Worm (Caenorhabditis elegans) whole organism, L4 larva: ENCODE results near the gene M79.2.

Experiments
- D1046.2 ChIP-seq: fragments of 200-800 bp; sonication (Bioruptor generic); IDR thresholded peaks from 2 replicates; pipeline ENCODE4 v1.3.6; 2022; ENCODE audit warnings: missing genetic modification characterization, missing compliant biosample characterization
- F37D6.2 ChIP-seq: sonication (generic microtip); optimal IDR thresholded peaks from 2 replicates; lab custom pipeline; 2016; ENCODE audit warnings: mild to moderate bottlenecking, missing genetic modification characterization, missing compliant biosample characterization
- F44E2.7 ChIP-seq: fragments of 200-800 bp; sonication (Bioruptor generic); IDR thresholded peaks from 2 replicates; pipeline ENCODE4 v2.1.2; 2022; ENCODE audit warnings: missing genetic modification characterization, missing compliant biosample characterization
- T26A8.4 ChIP-seq: fragments of 200-800 bp; sonication (Bioruptor generic); IDR thresholded peaks from 2 replicates; pipeline ENCODE4 v1.3.6; 2022; ENCODE audit warnings: missing genetic modification characterization, missing compliant biosample characterization
- aha-1 ChIP-seq: fragments of 150-350 bp; peaks from one replicate; lab custom pipeline; 2014; ENCODE audit warnings: missing biosample characterization, missing genetic modification characterization
- ceh-32 ChIP-seq: sonication (generic microtip); optimal IDR thresholded peaks from 2 replicates; lab custom pipeline; 2016; ENCODE audit warnings: mild to moderate bottlenecking, missing genetic modification characterization, missing compliant biosample characterization; ENCODE audit not compliant: poor library complexity
- ceh-82 ChIP-seq: sonication (generic microtip); optimal IDR thresholded peaks from 2 replicates; lab custom pipeline; 2017; ENCODE audit warnings: missing biosample characterization, missing genetic modification characterization
- ces-1 ChIP-seq: fragments of 150-350 bp; sonication (generic microtip); optimal IDR thresholded peaks from 4 replicates; lab custom pipeline; 2014; ENCODE audit warnings: missing biosample characterization, missing genetic modification reagents, missing genetic modification characterization
- ctbp-1 ChIP-seq: fragments of 200-800 bp; sonication (Bioruptor generic); IDR thresholded peaks from 2 replicates; pipeline ENCODE4 v1.3.6; 2022; ENCODE audit warnings: missing genetic modification reagents, missing genetic modification characterization, missing compliant biosample characterization
- daf-19 ChIP-seq: fragments of 200-800 bp; sonication (Bioruptor generic); conservative IDR thresholded peaks from 2 replicates; pipeline ENCODE4 v1.3.6; 2022; ENCODE audit warnings: missing genetic modification characterization, missing compliant biosample characterization
- daf-8 ChIP-seq: fragments of 200-800 bp; sonication (Bioruptor generic); IDR thresholded peaks from 2 replicates; pipeline ENCODE4 v1.3.6; 2022; ENCODE audit warnings: missing genetic modification characterization, missing compliant biosample characterization
- dmd-9 ChIP-seq: fragments of 200-800 bp; sonication (Bioruptor generic); IDR thresholded peaks from 2 replicates; pipeline ENCODE4 v1.3.6; 2022; ENCODE audit warnings: missing genetic modification reagents, missing genetic modification characterization, missing compliant biosample characterization
- dpl-1 ChIP-seq: fragments of 150-350 bp; optimal IDR thresholded peaks from 2 replicates; lab custom pipeline; 2014; ENCODE audit warnings: missing biosample characterization, missing genetic modification reagents, missing genetic modification characterization
- egl-43 ChIP-seq: fragments of 200-800 bp; sonication (Bioruptor generic); IDR thresholded peaks from 2 replicates; pipeline ENCODE4 v1.3.6; 2022; ENCODE audit warnings: missing genetic modification reagents, missing genetic modification characterization, missing compliant biosample characterization
- fkh-10 ChIP-seq: fragments of 150-350 bp; optimal IDR thresholded peaks from 2 replicates; lab custom pipeline; 2014; ENCODE audit warnings: missing biosample characterization, missing genetic modification reagents, missing genetic modification characterization
- fos-1 ChIP-seq: fragments of 150-350 bp; optimal IDR thresholded peaks from 2 replicates; lab custom pipeline; 2014; ENCODE audit warnings: missing biosample characterization, missing genetic modification characterization
- hlh-11 ChIP-seq: fragments of 200-800 bp; sonication (Bioruptor generic); optimal IDR thresholded peaks from 2 replicates; lab custom pipeline; 2018; ENCODE audit warnings: mild to moderate bottlenecking, missing genetic modification characterization, missing compliant biosample characterization
- hlh-30 ChIP-seq: sonication (generic microtip); optimal IDR thresholded peaks from 2 replicates; lab custom pipeline; 2017; ENCODE audit warnings: antibody characterized with exemption, mild to moderate bottlenecking, missing genetic modification characterization, missing compliant biosample characterization; ENCODE audit not compliant: insufficient read depth
- hmg-1.1 ChIP-seq: fragments of 200-800 bp; sonication (Bioruptor generic); IDR thresholded peaks from 2 replicates; pipeline ENCODE4 v1.3.6; 2022; ENCODE audit warnings: missing genetic modification reagents, missing genetic modification characterization, missing compliant biosample characterization
- lim-7 ChIP-seq: fragments of 200-800 bp; sonication (Bioruptor generic); IDR thresholded peaks from 2 replicates; pipeline ENCODE4 v1.3.6; 2022; ENCODE audit warnings: missing genetic modification characterization, missing compliant biosample characterization
- lin-1 ChIP-seq: fragments of 200-800 bp; sonication (Bioruptor generic); IDR thresholded peaks from 2 replicates; pipeline ENCODE4 v1.3.6; 2022; ENCODE audit warnings: missing genetic modification reagents, missing genetic modification characterization, missing compliant biosample characterization
- lin-15B ChIP-seq: fragments of 150-350 bp; sonication (generic microtip); optimal IDR thresholded peaks from 3 replicates; lab custom pipeline; 2014; ENCODE audit warnings: missing biosample characterization, missing genetic modification characterization
- lin-29 ChIP-seq: fragments of 200-800 bp; sonication (Bioruptor generic); IDR thresholded peaks from 2 replicates; pipeline ENCODE4 v1.3.6; 2022; ENCODE audit warnings: missing genetic modification reagents, missing genetic modification characterization, missing compliant biosample characterization
- lsy-2 ChIP-seq, 2 experiments: fragments of 150-350 bp in 1 of 2; sonication (generic microtip) in 1 of 2; optimal IDR thresholded peaks; 2 replicates each; lab custom pipeline; 2014 to 2017; ENCODE audit warnings: missing biosample characterization in 2 of 2, missing genetic modification characterization in 2 of 2
- mdt-29 ChIP-seq: fragments of 200-800 bp; sonication (Bioruptor generic); IDR thresholded peaks from 2 replicates; pipeline ENCODE4 v1.3.6; 2022; ENCODE audit warnings: missing genetic modification reagents, missing genetic modification characterization, missing compliant biosample characterization
- mep-1 ChIP-seq: fragments of 150-350 bp; sonication (generic microtip); optimal IDR thresholded peaks from 3 replicates; lab custom pipeline; 2014; ENCODE audit warnings: missing biosample characterization, missing genetic modification characterization
- mes-2 ChIP-seq: sonication (generic microtip); optimal IDR thresholded peaks from 2 replicates; lab custom pipeline; 2016; ENCODE audit warnings: missing genotype, mild to moderate bottlenecking, missing genetic modification characterization, missing compliant biosample characterization; ENCODE audit not compliant: poor library complexity, severe bottlenecking
- nhr-10 ChIP-seq: fragments of 150-350 bp; optimal IDR thresholded peaks from 2 replicates; lab custom pipeline; 2014; ENCODE audit warnings: missing biosample characterization, missing genetic modification characterization
- nhr-102 ChIP-seq: sonication (generic microtip); optimal IDR thresholded peaks from 2 replicates; lab custom pipeline; 2016; ENCODE audit warnings: mild to moderate bottlenecking, missing genetic modification characterization, moderate library complexity, missing compliant biosample characterization
- nhr-111 ChIP-seq: fragments of 200-800 bp; sonication (Bioruptor generic); optimal IDR thresholded peaks from 2 replicates; lab custom pipeline; 2018; ENCODE audit warnings: mild to moderate bottlenecking, missing genetic modification characterization, missing compliant biosample characterization
- nhr-28 ChIP-seq: fragments of 150-350 bp; optimal IDR thresholded peaks from 2 replicates; lab custom pipeline; 2014; ENCODE audit warnings: missing biosample characterization, missing genetic modification characterization
- pha-4 ChIP-seq, 2 experiments: fragments of 150-350 bp in 1 of 2; fragments of 200-800 bp in 1 of 2; sonication (Bioruptor generic) in 1 of 2; IDR thresholded peaks in 1 of 2; optimal IDR thresholded peaks in 1 of 2; 2 replicates each; pipeline versions ENCODE4 v1.3.6 to Lab custom; 2014 to 2022; ENCODE audit warnings: missing genetic modification characterization in 2 of 2, missing genetic modification reagents in 2 of 2, missing biosample characterization in 1 of 2, missing compliant biosample characterization in 1 of 2
- pqm-1 ChIP-seq: sonication (generic microtip); optimal IDR thresholded peaks from 2 replicates; lab custom pipeline; 2017; ENCODE audit warnings: missing biosample characterization, missing genetic modification characterization
- rbr-2 ChIP-seq: sonication (generic microtip); optimal IDR thresholded peaks from 2 replicates; lab custom pipeline; 2016; ENCODE audit warnings: missing genotype, missing genetic modification characterization, missing compliant biosample characterization
- saeg-2 ChIP-seq: fragments of 200-800 bp; sonication (Bioruptor generic); IDR thresholded peaks from 2 replicates; pipeline ENCODE4 v1.3.6; 2022; ENCODE audit warnings: missing genetic modification reagents, missing genetic modification characterization, missing compliant biosample characterization
- tag-97 ChIP-seq: fragments of 200-800 bp; sonication (Bioruptor generic); IDR thresholded peaks from 2 replicates; pipeline ENCODE4 v1.3.6; 2022; ENCODE audit warnings: missing genetic modification characterization, missing compliant biosample characterization
- tra-1 ChIP-seq: fragments of 200-800 bp; sonication (Bioruptor generic); IDR thresholded peaks from 2 replicates; pipeline ENCODE4 v1.3.6; 2022; ENCODE audit warnings: missing genetic modification reagents, missing genetic modification characterization, missing compliant biosample characterization
- unc-62 ChIP-seq, 3 experiments: fragments of 150-350 bp in 1 of 3; sonication (generic microtip); optimal IDR thresholded peaks in 2 of 3; peaks in 1 of 3; 1 replicate in 1 of 3; 2 replicates in 2 of 3; lab custom pipeline; 2014 to 2017; ENCODE audit warnings: missing biosample characterization in 3 of 3, missing genetic modification characterization in 3 of 3, missing genetic modification reagents in 3 of 3, missing genotype in 1 of 3
- vab-7 ChIP-seq: fragments of 200-800 bp; sonication (Bioruptor generic); IDR thresholded peaks from 2 replicates; pipeline ENCODE4 v1.3.6; 2022; ENCODE audit warnings: missing genetic modification reagents, missing genetic modification characterization, missing compliant biosample characterization
- zfp-2 ChIP-seq: sonication (generic microtip); optimal IDR thresholded peaks from 2 replicates; lab custom pipeline; 2016; ENCODE audit warnings: mild to moderate bottlenecking, missing genetic modification characterization, missing compliant biosample characterization

Gene M79.2

DNA sequence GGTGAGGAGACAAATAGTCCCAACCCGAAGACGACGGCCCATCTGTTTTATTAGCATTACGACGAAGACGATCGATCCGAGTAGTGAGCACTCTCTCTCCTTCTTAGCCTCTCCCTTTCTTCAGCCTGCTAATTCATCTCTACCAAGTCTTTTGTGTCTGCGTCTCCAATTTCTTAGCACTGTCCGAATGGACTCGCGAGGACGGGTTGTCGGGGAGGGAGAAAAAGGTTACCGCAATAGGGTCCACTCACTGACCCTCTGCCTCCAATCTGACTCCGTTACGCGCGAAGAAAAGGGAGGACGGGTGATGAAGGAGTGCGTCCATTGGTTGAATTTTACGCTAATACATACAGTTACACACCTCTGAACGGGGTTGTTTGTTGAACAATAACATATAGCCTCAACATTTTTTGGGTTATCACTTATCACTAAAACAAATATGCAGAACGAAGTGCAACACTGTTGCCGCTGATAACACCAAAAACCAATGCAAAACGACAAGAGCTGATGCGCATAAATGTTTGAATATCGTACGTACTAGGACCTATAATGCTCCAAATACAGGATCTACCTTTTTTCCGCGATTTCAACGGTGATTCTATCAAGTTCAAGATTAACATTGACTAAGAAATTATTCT is 30.9 kb downstream of the M79.2 start:
- TF ChIP-seq pha-4 (GFP tag; IDR thresholded peaks at IDR 0.05; lab: Robert Waterston, UW) (no peak), pha-4 (tag; optimal IDR thresholded peaks at IDR 0.05; lab: Kevin White, UChicago) (no peak), rbr-2 (tag; lab: Kevin White, UChicago) (peak; percentile 10), F37D6.2 (no peak), zfp-2 (tag; lab: Kevin White, UChicago) (no peak), hmg-1.1 (GFP tag; lab: Robert Waterston, UW) (0 out of 2 replicates have a peak, but pooled peaks have one; percentile 23), fkh-10 (GFP tag; lab: Kevin White, UChicago) (no peak), mes-2 (peak; percentile 30), T26A8.4 (GFP tag; lab: Robert Waterston, UW) (no peak), lsy-2 (tag; optimal IDR thresholded peaks at IDR 0.05; lab: Kevin White, UChicago) (peak in 1 of 2 experiments; percentile 41), hlh-11 (tag; lab: Kevin White, UChicago) (peak; percentile 33), lim-7 (GFP tag; lab: Robert Waterston, UW) (no peak), vab-7 (0 out of 2 replicates have a peak, but pooled peaks have one; percentile 32), nhr-28 (tag; lab: Kevin White, UChicago) (peak; percentile 15), ceh-82 (tag; lab: Kevin White, UChicago) (no peak), pqm-1 (tag; lab: Kevin White, UChicago) (peak; percentile 47), mep-1 (tag; lab: Kevin White, UChicago) (peak; percentile 58)

DNA sequence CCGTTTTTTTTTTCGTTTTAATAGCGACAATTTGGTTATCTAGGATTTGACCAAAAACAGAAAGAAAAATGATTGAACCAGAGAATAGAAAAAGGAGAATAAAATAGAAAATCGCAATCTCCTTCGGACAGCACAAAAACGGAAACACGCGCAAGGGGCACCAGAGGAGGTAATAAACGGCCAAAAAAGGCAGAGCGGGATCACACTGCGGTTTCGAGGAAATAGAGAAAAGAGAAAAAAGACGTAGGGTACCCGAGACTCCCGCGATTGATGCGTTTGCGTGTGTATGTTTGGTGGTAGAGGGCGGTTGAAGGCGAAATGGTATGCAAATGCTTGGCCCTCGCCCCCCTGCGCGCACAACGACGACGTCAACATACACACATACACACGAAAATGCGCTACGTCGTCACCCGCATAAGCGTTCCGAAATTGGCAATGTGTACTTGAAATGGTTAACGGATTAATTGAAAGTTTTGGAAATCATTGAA is 32.1 kb downstream of the M79.2 start:
- TF ChIP-seq aha-1 (tag; lab: Kevin White, UChicago): peak; percentile 13
- no peak for TF ChIP-seq vab-7
- TF ChIP-seq pqm-1 (tag; lab: Kevin White, UChicago): no peak
- no peak for TF ChIP-seq fos-1 (tag; lab: Kevin White, UChicago)
- TF ChIP-seq, all 104 proteins: peak for 1

DNA sequence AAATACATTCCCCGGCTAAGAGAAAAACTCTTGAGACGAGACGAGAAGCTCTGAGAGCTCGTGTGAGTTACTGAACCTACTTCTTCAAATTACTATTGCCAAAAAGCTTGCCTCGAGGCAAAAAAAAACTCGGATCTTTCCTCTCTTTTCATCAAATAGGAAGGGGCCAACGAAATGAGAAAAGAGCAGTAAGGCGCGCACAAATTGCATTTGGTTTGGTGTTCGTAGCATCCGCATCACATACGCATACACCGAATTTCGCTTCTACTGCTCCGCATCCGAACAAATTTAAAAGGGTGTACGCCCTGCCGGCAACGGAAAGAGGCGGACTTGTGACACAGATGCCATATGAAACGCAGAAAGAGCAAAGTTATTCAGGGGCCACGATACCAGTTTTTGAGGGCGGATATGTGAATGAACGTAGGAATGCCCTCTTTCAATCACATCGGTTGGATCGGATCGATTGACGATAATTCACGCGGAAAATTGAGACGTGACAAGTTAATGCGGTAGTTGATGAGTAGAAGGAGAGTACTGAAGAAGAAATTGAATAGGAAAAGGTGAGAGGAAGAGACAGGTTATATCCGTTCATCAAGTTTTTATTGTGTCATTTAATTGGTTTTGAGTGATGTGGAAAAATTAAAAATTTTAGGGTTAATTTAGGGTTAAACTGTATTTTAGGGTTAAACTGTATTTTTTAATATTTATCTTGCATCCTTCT is 33.7 kb downstream of the M79.2 start:
- TF ChIP-seq fkh-10 (GFP tag; lab: Kevin White, UChicago) (peak; percentile 50), ces-1 (peak; percentile 44), hlh-30 (tag; lab: Kevin White, UChicago) (peak; percentile 17), ctbp-1 (GFP tag; lab: Robert Waterston, UW) (peak; percentile 53; the same call in 1 of the 2 replicates), dmd-9 (GFP tag; lab: Robert Waterston, UW) (no peak), unc-62 (GFP tag; optimal IDR thresholded peaks at IDR 0.05 in 1 of 2; lab: Kevin White, UChicago) (peak in 1 of 2 experiments; percentile 60), unc-62 (tag; optimal IDR thresholded peaks at IDR 0.05; lab: Kevin White, UChicago) (no peak)

- TF ChIP-seq lin-1 (GFP tag; lab: Robert Waterston, UW) (no peak), nhr-28 (tag; lab: Kevin White, UChicago) (no peak), mdt-29 (GFP tag; lab: Robert Waterston, UW) (no peak), lin-29 (GFP tag; lab: Robert Waterston, UW) (no peak), daf-19 (GFP tag; lab: Robert Waterston, UW) (no peak), saeg-2 (GFP tag; lab: Robert Waterston, UW) (no peak), daf-8 (GFP tag; lab: Robert Waterston, UW) (no peak), unc-62 (GFP tag; optimal IDR thresholded peaks at IDR 0.05 in 1 of 2; lab: Kevin White, UChicago) (peak in 1 of 2 experiments; percentile 81), unc-62 (tag; optimal IDR thresholded peaks at IDR 0.05; lab: Kevin White, UChicago) (no peak), ceh-32 (no peak), hlh-30 (tag; lab: Kevin White, UChicago) (peak; percentile 44), dpl-1 (GFP tag; lab: Kevin White, UChicago) (no peak), lim-7 (GFP tag; lab: Robert Waterston, UW) (no peak), aha-1 (tag; lab: Kevin White, UChicago) (peak; percentile 93), nhr-111 (no peak), egl-43 (GFP tag; lab: Robert Waterston, UW) (no peak), F44E2.7 (GFP tag; lab: Robert Waterston, UW) (no peak), nhr-102 (tag; lab: Kevin White, UChicago) (no peak), D1046.2 (GFP tag; lab: Robert Waterston, UW) (no peak), nhr-10 (tag; lab: Kevin White, UChicago) (no peak), tag-97 (0 out of 2 replicates have a peak, but pooled peaks have one; percentile 48), tra-1 (GFP tag; lab: Robert Waterston, UW) (no peak), fkh-10 (GFP tag; lab: Kevin White, UChicago) (peak; percentile 3), lin-15B (tag; lab: Kevin White, UChicago) (no peak)
Observed at ce11 chrX:10593756-10594376, 34.7 kb downstream of the M79.2 start.
